Worm (Caenorhabditis elegans) whole organism, young adult: ENCODE measurements around the gene cpr-6.

ENCODE experiments used
- ama-1 ChIP-seq, 3 experiments: fragments of 150-350 bp in 1 of 3; sonication (generic microtip) in 2 of 3; optimal IDR thresholded peaks; 2 replicates each; lab custom pipeline; 2014 to 2018; ENCODE audit warnings: missing biosample characterization in 2 of 3, missing genetic modification characterization in 2 of 3, missing genetic modification reagents in 2 of 3
- atf-7 ChIP-seq: sonication (generic microtip); optimal IDR thresholded peaks from 2 replicates; lab custom pipeline; 2017; ENCODE audit warnings: mild to moderate bottlenecking, missing genetic modification characterization, missing compliant biosample characterization
- lag-1 ChIP-seq: fragments of 200-800 bp; sonication (Bioruptor generic); IDR thresholded peaks from 2 replicates; pipeline ENCODE4 v1.3.6; 2022; ENCODE audit warnings: missing genetic modification reagents, missing genetic modification characterization, missing compliant biosample characterization
- pha-4 ChIP-seq: fragments of 150-350 bp; sonication (generic microtip); optimal IDR thresholded peaks from 2 replicates; lab custom pipeline; 2014; ENCODE audit warnings: missing biosample characterization, missing genetic modification reagents, missing genetic modification characterization
- sea-2 ChIP-seq: fragments of 200-800 bp; sonication (Bioruptor generic); IDR thresholded peaks from 2 replicates; pipeline ENCODE4 v1.3.6; 2022; ENCODE audit warnings: missing genetic modification characterization, missing compliant biosample characterization
- sptf-2 ChIP-seq: fragments of 200-800 bp; sonication (Bioruptor generic); optimal IDR thresholded peaks from 2 replicates; lab custom pipeline; 2018; ENCODE audit warnings: mild to moderate bottlenecking, missing genetic modification characterization, missing compliant biosample characterization
- unc-62 ChIP-seq: fragments of 150-350 bp; optimal IDR thresholded peaks from 2 replicates; lab custom pipeline; 2014; ENCODE audit warnings: missing biosample characterization, missing genetic modification reagents, missing genetic modification characterization

ce11 chrX:6642798-6643197, 35.8 kb downstream of the cpr-6 start:
- TF ChIP-seq lag-1 (no peak), sptf-2 (no peak), ama-1 (optimal IDR thresholded peaks at IDR 0.05; lab: Kevin White, UChicago) (no peak), ama-1 (GFP tag; optimal IDR thresholded peaks at IDR 0.05; lab: Kevin White, UChicago) (no peak), sea-2 (GFP tag; lab: Robert Waterston, UW) (no peak), pha-4 (tag; lab: Kevin White, UChicago) (no peak), unc-62 (GFP tag; lab: Kevin White, UChicago) (no peak), atf-7 (tag; lab: Kevin White, UChicago) (peak; percentile 28)
